Worm (Caenorhabditis elegans) whole organism, L4/young adult: Measurements from ENCODE around the gene Y43C5A.4.

ENCODE experiments used
- W03F9.2 ChIP-seq: fragments of 150-350 bp; optimal IDR thresholded peaks from 2 replicates; lab custom pipeline; 2014; ENCODE audit warnings: missing biosample characterization, missing genetic modification characterization
- him-1 ChIP-seq: sonication (generic microtip); optimal IDR thresholded peaks from 2 replicates; lab custom pipeline; 2016; ENCODE audit warnings: missing genotype, missing genetic modification reagents, missing genetic modification characterization, missing compliant biosample characterization

ce11 chrIV:10252350-10252792 lies 25.4 kb upstream of the Y43C5A.4 start:
- TF ChIP-seq him-1 (tag; lab: Kevin White, UChicago) = peak; percentile 83
- TF ChIP-seq W03F9.2 (tag; lab: Kevin White, UChicago) = peak; percentile 69
